Worm (Caenorhabditis elegans): ENCODE measurements around the gene F58H1.8.

F58H1.8 gene

DNA sequence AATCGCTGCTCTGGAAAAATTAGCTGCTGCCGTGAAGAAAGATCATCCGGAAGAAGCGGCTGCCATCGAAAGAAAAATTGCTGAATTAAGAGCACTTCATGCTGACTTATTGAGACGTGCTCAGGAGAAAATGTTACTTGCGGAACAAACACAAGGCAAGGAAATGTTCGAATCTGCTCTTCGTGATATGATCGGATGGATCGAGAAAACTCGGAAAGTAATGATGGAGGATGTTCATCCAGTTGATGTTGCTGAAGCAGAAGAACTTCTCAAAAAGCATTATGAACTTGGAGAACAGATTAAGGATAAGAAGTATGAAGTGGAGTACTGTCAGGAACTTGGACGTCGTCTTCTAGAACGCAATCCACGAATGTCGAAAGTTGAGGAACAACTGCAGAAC, 29.0 kb upstream of the F58H1.8 start:
- no peak for TF ChIP-seq egl-18 (GFP tag; IDR thresholded peaks at IDR 0.05)
- TF ChIP-seq Y95B8A.8 (GFP tag; IDR thresholded peaks at IDR 0.05): no peak
- TF ChIP-seq ztf-18 (tag; optimal IDR thresholded peaks at IDR 0.05): no peak

DNA sequence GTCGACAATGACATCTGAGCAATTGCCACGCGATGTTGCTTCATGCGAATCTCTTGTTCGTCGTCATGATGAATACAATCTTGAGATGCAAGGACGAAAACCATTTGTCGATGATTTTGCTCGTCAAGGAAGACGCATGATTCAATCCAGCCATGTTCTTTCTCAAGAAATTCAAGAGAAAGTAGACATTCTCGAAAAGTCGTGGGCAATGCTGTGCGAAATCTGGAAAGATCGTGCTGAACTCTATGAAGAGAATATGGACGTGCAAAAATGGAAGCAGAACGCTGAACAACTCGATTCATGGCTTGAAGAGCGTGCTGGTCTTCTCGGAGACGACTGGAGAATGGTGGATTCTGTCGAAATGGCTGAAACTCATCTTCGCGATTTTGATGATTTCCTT, 21.7 kb upstream of the F58H1.8 start:
- no peak for TF ChIP-seq dox-1 (GFP tag; IDR thresholded peaks at IDR 0.05)
- TF ChIP-seq lin-40 (tag; optimal IDR thresholded peaks at IDR 0.05): no peak
- TF ChIP-seq ceh-27 (GFP tag; optimal IDR thresholded peaks at IDR 0.05): no peak
- TF ChIP-seq mxl-1 (tag; optimal IDR thresholded peaks at IDR 0.05): no peak

DNA sequence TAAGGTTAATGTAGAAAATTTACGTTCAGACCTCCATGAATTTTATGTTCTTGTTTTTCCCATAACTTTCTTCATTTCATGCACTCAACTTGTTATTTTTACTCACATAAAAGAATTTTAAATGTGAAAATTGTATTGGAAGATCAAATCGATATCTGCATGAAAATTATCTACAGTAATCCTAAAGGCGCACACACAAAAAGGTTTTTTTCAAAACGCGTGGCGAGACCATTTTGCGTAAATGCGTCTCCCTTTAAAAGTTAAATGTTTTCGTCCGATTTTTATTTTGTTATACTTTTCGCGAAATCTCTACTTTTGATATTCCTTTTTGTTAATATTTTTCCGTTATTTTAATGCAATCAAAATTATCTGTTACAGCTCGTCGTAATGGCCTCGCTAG, 17.8 kb upstream of the F58H1.8 start, which contains the start of gene R31.2:
R31.2 (plus strand) TSS at position 388 of the 400 bp plus-strand sequence.
- TF ChIP-seq F22D6.2 (tag; optimal IDR thresholded peaks at IDR 0.05) (no peak), B0261.1 (tag; optimal IDR thresholded peaks at IDR 0.05) (no peak), Y53F4B.3 (GFP tag; IDR thresholded peaks at IDR 0.05) (no peak), F39B2.1 (GFP tag; IDR thresholded peaks at IDR 0.05) (no peak), lin-40 (tag; optimal IDR thresholded peaks at IDR 0.05) (no peak), madf-8 (GFP tag; conservative IDR thresholded peaks at IDR 0.05) (peak; percentile 78), lag-1 (GFP tag; IDR thresholded peaks at IDR 0.05) (no peak), efl-1 (GFP tag; optimal IDR thresholded peaks at IDR 0.05) (peak; percentile 48), lsl-1 (GFP tag; optimal IDR thresholded peaks at IDR 0.05) (peak; percentile 91), ceh-91 (GFP tag; IDR thresholded peaks at IDR 0.05) (peak; percentile 55; the same call in 1 of the 2 replicates), ets-4 (GFP tag; optimal IDR thresholded peaks at IDR 0.05) (no peak), F52B5.7 (tag; optimal IDR thresholded peaks at IDR 0.05) (no peak), ztf-3 (GFP tag; optimal IDR thresholded peaks at IDR 0.05) (no peak), dpl-1 (GFP tag; optimal IDR thresholded peaks at IDR 0.05) (peak; percentile 4), unc-62 (GFP tag; optimal IDR thresholded peaks at IDR 0.05) (no peak), F33H1.4 (GFP tag; IDR thresholded peaks at IDR 0.05) (peak; percentile 89), lin-54 (GFP tag; optimal IDR thresholded peaks at IDR 0.05) (peak; percentile 50), madf-6 (GFP tag; IDR thresholded peaks at IDR 0.05) (peak; percentile 92), him-1 (tag; optimal IDR thresholded peaks at IDR 0.05) (no peak), nhr-80 (tag; optimal IDR thresholded peaks at IDR 0.05) (no peak), egl-44 (GFP tag; IDR thresholded peaks at IDR 0.05) (no peak), pha-4 (tag; optimal IDR thresholded peaks at IDR 0.05) (no peak), zim-3 (tag; optimal IDR thresholded peaks at IDR 0.05) (no peak), hsf-1 (GFP tag; IDR thresholded peaks at IDR 0.05) (no peak), pbrm-1 (GFP tag; IDR thresholded peaks at IDR 0.05) (peak; percentile 46; the same call in 1 of the 2 replicates), D2030.7 (GFP tag; IDR thresholded peaks at IDR 0.05) (peak; percentile 23; the same call in 1 of the 2 replicates), repo-1 (tag; optimal IDR thresholded peaks at IDR 0.05) (no peak), Y79H2A.3 (GFP tag; conservative IDR thresholded peaks at IDR 0.05) (no peak), attf-3 (GFP tag; conservative IDR thresholded peaks at IDR 0.05) (no peak), xnd-1 (tag; optimal IDR thresholded peaks at IDR 0.05) (peak; percentile 73), madf-3 (GFP tag; IDR thresholded peaks at IDR 0.05) (no peak)

ce11 chrV:11919639-11920038, 15.3 kb upstream of the F58H1.8 start:
- TF ChIP-seq ets-4 (GFP tag; optimal IDR thresholded peaks at IDR 0.05): no peak
- no peak for TF ChIP-seq ccch-3 (GFP tag; optimal IDR thresholded peaks at IDR 0.05)
- no peak for TF ChIP-seq Y79H2A.3 (GFP tag; conservative IDR thresholded peaks at IDR 0.05)
- no peak for TF ChIP-seq tbx-9 (tag; optimal IDR thresholded peaks at IDR 0.05; ENCODE audit: borderline replicate concordance)
- TF ChIP-seq ztf-28 (GFP tag; IDR thresholded peaks at IDR 0.05): no peak
- no peak for TF ChIP-seq hlh-12 (tag; optimal IDR thresholded peaks at IDR 0.05)
- TF ChIP-seq aptf-3 (GFP tag; IDR thresholded peaks at IDR 0.05): no peak
- TF ChIP-seq unc-62 (GFP tag; optimal IDR thresholded peaks at IDR 0.05): no peak
- TF ChIP-seq pha-4 (tag; optimal IDR thresholded peaks at IDR 0.05): no peak
- no peak for TF ChIP-seq ztf-26 (tag; optimal IDR thresholded peaks at IDR 0.05)
- no peak for TF ChIP-seq die-1 (tag; optimal IDR thresholded peaks at IDR 0.05)
